Worm (Caenorhabditis elegans) whole organism, L3 larva: Measurements from ENCODE around the gene F52H2.3.

Source experiments
- ama-1 ChIP-seq: fragments of 150-350 bp; optimal IDR thresholded peaks from 2 replicates; lab custom pipeline; 2018
- ceh-28 ChIP-seq: fragments of 150-350 bp; optimal IDR thresholded peaks from 2 replicates; lab custom pipeline; 2014; ENCODE audit warnings: missing biosample characterization, missing genetic modification reagents, missing genetic modification characterization
- ceh-82 ChIP-seq: fragments of 150-350 bp; optimal IDR thresholded peaks from 2 replicates; lab custom pipeline; 2014; ENCODE audit warnings: missing biosample characterization, missing genetic modification characterization
- daf-12 ChIP-seq: fragments of 150-350 bp; optimal IDR thresholded peaks from 2 replicates; lab custom pipeline; 2014; ENCODE audit warnings: missing biosample characterization, missing genetic modification reagents, missing genetic modification characterization
- egl-27 ChIP-seq: sonication (generic microtip); optimal IDR thresholded peaks from 4 replicates; lab custom pipeline; 2017; ENCODE audit warnings: missing biosample characterization, missing genetic modification reagents, missing genetic modification characterization
- elt-1 ChIP-seq: fragments of 150-350 bp; optimal IDR thresholded peaks from 2 replicates; lab custom pipeline; 2014; ENCODE audit warnings: missing biosample characterization, missing genetic modification characterization
- elt-2 ChIP-seq: sonication (generic microtip); optimal IDR thresholded peaks from 2 replicates; lab custom pipeline; 2016; ENCODE audit warnings: missing genetic modification reagents, mild to moderate bottlenecking, missing genetic modification characterization, missing compliant biosample characterization
- elt-3 ChIP-seq, 3 experiments: fragments of 150-350 bp in 1 of 3; sonication (generic microtip) in 2 of 3; optimal IDR thresholded peaks; 2 replicates in 2 of 3; 4 replicates in 1 of 3; lab custom pipeline; 2014 to 2017; ENCODE audit warnings: missing biosample characterization in 3 of 3, missing genetic modification characterization in 3 of 3
- eor-1 ChIP-seq, 2 experiments: fragments of 150-350 bp; optimal IDR thresholded peaks; 2 replicates each; lab custom pipeline; 2014 to 2018; ENCODE audit warnings: missing biosample characterization in 2 of 2, missing genetic modification characterization in 2 of 2
- fkh-10 ChIP-seq: sonication (generic microtip); optimal IDR thresholded peaks from 2 replicates; lab custom pipeline; 2017; ENCODE audit warnings: missing biosample characterization, missing genetic modification reagents, missing genetic modification characterization
- fkh-2 ChIP-seq: fragments of 150-350 bp; optimal IDR thresholded peaks from 2 replicates; lab custom pipeline; 2014; ENCODE audit warnings: missing biosample characterization, missing genetic modification reagents, missing genetic modification characterization
- fos-1 ChIP-seq: fragments of 150-350 bp; optimal IDR thresholded peaks from 2 replicates; lab custom pipeline; 2014; ENCODE audit warnings: missing biosample characterization, missing genetic modification characterization
- hmg-11 ChIP-seq: sonication (generic microtip); optimal IDR thresholded peaks from 2 replicates; lab custom pipeline; 2016; ENCODE audit warnings: missing genetic modification characterization, missing compliant biosample characterization
- jun-1 ChIP-seq: fragments of 150-350 bp; optimal IDR thresholded peaks from 2 replicates; lab custom pipeline; 2014; ENCODE audit warnings: missing biosample characterization, missing genetic modification reagents, missing genetic modification characterization
- lsy-12 ChIP-seq: sonication (generic microtip); optimal IDR thresholded peaks from 2 replicates; lab custom pipeline; 2016; ENCODE audit warnings: mild to moderate bottlenecking, missing genetic modification characterization, missing compliant biosample characterization
- nhr-11 ChIP-seq: fragments of 150-350 bp; optimal IDR thresholded peaks from 2 replicates; lab custom pipeline; 2014; ENCODE audit warnings: missing biosample characterization, missing genetic modification characterization
- nhr-23 ChIP-seq: fragments of 150-350 bp; optimal IDR thresholded peaks from 2 replicates; lab custom pipeline; 2014; ENCODE audit warnings: missing biosample characterization, missing genetic modification reagents, missing genetic modification characterization
- nhr-25 ChIP-seq: sonication (generic microtip); optimal IDR thresholded peaks from 2 replicates; lab custom pipeline; 2017; ENCODE audit warnings: missing biosample characterization, missing genetic modification characterization
- nhr-43 ChIP-seq: sonication (generic microtip); optimal IDR thresholded peaks from 2 replicates; lab custom pipeline; 2016; ENCODE audit warnings: mild to moderate bottlenecking, missing genetic modification characterization, missing compliant biosample characterization; ENCODE audit not compliant: poor library complexity, severe bottlenecking
- nhr-67 ChIP-seq: fragments of 150-350 bp; optimal IDR thresholded peaks from 2 replicates; lab custom pipeline; 2014; ENCODE audit warnings: missing biosample characterization, missing genetic modification characterization
- nhr-76 ChIP-seq: fragments of 150-350 bp; sonication (generic microtip); optimal IDR thresholded peaks from 5 replicates; lab custom pipeline; 2014; ENCODE audit warnings: missing biosample characterization, missing genetic modification characterization
- pha-4 ChIP-seq: fragments of 150-350 bp; optimal IDR thresholded peaks from 2 replicates; lab custom pipeline; 2014; ENCODE audit warnings: missing biosample characterization, missing genetic modification reagents, missing genetic modification characterization
- pqm-1 ChIP-seq: fragments of 150-350 bp; optimal IDR thresholded peaks from 2 replicates; lab custom pipeline; 2017; ENCODE audit warnings: missing biosample characterization, missing genetic modification characterization, inconsistent platforms
- sea-2 ChIP-seq: fragments of 150-350 bp; sonication (generic microtip); optimal IDR thresholded peaks from 4 replicates; lab custom pipeline; 2014; ENCODE audit warnings: missing biosample characterization, missing genetic modification reagents, missing genetic modification characterization
- skn-1 ChIP-seq: fragments of 150-350 bp; optimal IDR thresholded peaks from 2 replicates; lab custom pipeline; 2014; ENCODE audit warnings: missing biosample characterization, missing genetic modification characterization
- tbx-2 ChIP-seq: sonication (generic microtip); optimal IDR thresholded peaks from 2 replicates; lab custom pipeline; 2016; ENCODE audit warnings: mild to moderate bottlenecking, missing genetic modification characterization, missing compliant biosample characterization
- unc-39 ChIP-seq: sonication (generic microtip); optimal IDR thresholded peaks from 4 replicates; lab custom pipeline; 2017; ENCODE audit warnings: missing biosample characterization, missing genetic modification characterization
- unc-62 ChIP-seq: fragments of 150-350 bp; sonication (generic microtip); optimal IDR thresholded peaks from 4 replicates; lab custom pipeline; 2014; ENCODE audit warnings: missing biosample characterization, missing genetic modification reagents, missing genetic modification characterization
- zag-1 ChIP-seq: fragments of 150-350 bp; optimal IDR thresholded peaks from 2 replicates; lab custom pipeline; 2014; ENCODE audit warnings: missing biosample characterization, missing genetic modification characterization
- ztf-11 ChIP-seq: fragments of 150-350 bp; optimal IDR thresholded peaks from 2 replicates; lab custom pipeline; 2014; ENCODE audit warnings: missing biosample characterization, missing genetic modification characterization

Gene F52H2.3

ce11 chrX:2541003-2541521 lies at the start of gene F52H2.3:
TSS of gene F52H2.3 (minus strand) at chrX:2541053.
- TF ChIP-seq unc-62 (GFP tag; lab: Kevin White, UChicago): no peak
- peak; percentile 84 for TF ChIP-seq elt-2 (tag; lab: Kevin White, UChicago)
- TF ChIP-seq pha-4: peak; percentile 79
- no peak for TF ChIP-seq jun-1
- peak; percentile 52 for TF ChIP-seq pqm-1 (tag; lab: Kevin White, UChicago)

DNA sequence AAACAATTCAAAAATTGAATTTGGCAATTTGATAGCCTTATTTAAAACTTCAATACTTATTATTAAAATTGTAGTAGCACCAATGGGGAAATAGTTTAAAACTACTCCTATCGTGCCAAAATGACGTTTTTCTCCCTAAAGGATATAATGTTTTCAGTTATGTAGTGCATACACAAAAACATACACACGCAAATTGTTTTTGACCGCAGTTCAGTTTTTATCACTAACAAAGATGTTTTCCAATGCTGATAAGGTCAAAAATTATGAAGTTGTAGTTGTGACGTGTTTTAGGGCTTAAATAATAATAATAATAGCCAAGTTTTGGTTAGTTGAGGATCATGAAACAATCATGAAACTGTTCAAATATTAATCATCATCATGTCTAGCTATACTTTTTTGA lies 49.2 kb upstream of the F52H2.3 start:
- TF ChIP-seq elt-2 (tag; lab: Kevin White, UChicago): peak; percentile 18
- no peak for TF ChIP-seq ceh-82 (tag; lab: Kevin White, UChicago)
- TF ChIP-seq ztf-11: no peak

DNA sequence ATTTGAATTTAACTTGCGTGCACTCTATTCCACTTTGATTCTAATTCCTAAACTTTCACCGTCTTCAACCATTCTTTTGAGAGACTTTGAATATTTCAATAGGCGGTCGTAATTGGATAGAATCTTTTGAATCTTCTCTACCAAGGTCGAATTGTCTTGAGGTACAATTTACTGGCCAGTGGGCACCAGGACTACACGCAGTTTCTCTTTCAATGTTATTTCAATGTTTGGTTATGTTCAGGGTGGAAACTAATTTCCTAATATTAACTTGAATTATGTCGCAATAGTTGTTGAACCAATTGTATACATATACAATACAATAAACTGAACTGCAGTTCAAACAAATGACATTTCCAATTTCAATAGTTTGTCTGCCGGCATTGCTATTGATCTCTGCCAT lies 47.2 kb upstream of the F52H2.3 start:
- TF ChIP-seq jun-1 (no peak), nhr-25 (tag; lab: Kevin White, UChicago) (peak; percentile 66)
- TF ChIP-seq, all 47 proteins: peak for 1

DNA sequence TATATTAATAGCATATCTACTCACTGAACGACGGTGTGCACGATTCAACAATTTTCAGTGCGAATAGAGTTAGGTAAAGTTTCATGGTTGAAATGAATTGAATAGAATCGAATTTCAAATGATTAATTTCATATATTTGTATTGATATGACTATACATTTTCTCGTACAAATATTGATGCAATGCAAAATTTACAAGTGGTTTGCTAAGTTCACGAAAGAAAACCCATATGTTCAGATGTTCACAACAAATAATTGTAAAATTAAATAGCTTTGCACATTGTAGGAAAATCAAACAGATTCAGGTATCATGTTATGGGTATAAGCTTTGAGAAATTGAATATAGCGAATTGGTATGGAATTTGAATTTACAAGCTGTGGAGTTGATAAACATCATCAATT lies 44.8 kb upstream of the F52H2.3 start, which contains the start of gene H01M10.2:
H01M10.2 (minus strand) TSS at position 101 of the 400 bp plus-strand sequence.
- TF ChIP-seq ama-1 (no peak), eor-1 (tag; optimal IDR thresholded peaks at IDR 0.05; lab: Kevin White, UChicago) (no peak), tbx-2 (tag; lab: Kevin White, UChicago) (no peak), fkh-2 (tag; lab: Kevin White, UChicago) (no peak), sea-2 (GFP tag; lab: Kevin White, UChicago) (no peak), elt-1 (tag; lab: Kevin White, UChicago) (no peak), nhr-11 (tag; lab: Kevin White, UChicago) (no peak), fkh-10 (GFP tag; lab: Kevin White, UChicago) (no peak), jun-1 (no peak), unc-62 (GFP tag; lab: Kevin White, UChicago) (no peak), lsy-12 (no peak), skn-1 (tag; lab: Kevin White, UChicago) (no peak), egl-27 (tag; lab: Kevin White, UChicago) (no peak), elt-2 (tag; lab: Kevin White, UChicago) (no peak), nhr-43 (tag; lab: Kevin White, UChicago) (no peak), nhr-23 (tag; lab: Kevin White, UChicago) (no peak), pqm-1 (tag; lab: Kevin White, UChicago) (no peak)

DNA sequence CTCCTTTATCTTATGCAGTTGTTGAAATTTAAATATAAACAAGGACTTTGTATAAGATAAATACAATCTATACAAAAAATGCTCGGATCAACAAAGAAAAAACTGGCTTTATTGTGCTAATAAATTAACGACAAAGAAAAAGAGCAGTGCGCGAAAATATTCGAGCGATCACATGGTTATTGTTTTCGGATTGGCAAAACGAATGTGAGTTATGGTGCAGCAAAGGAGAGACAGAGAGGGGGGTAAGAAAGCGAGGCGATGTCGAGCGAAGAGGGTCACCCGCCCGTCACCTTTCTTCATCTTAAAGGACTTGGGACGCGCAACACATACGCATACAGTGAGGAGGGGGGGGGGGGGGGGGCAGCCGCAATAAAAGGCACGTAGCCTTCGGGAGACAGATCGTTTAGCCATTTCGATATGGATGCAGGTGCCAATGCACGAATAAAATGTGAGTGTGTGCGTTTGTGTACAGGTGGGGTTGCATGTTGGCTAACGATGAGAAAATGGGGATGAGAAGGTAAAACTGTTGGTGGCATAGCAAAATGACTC lies 42.4 kb upstream of the F52H2.3 start:
- TF ChIP-seq nhr-11 (tag; lab: Kevin White, UChicago) (no peak), ama-1 (no peak), pha-4 (peak; percentile 16), fos-1 (tag; lab: Kevin White, UChicago) (no peak)
- TF ChIP-seq, all 47 proteins: peak for 1

ce11 chrX:2581828-2582589 lies 41.2 kb upstream of the F52H2.3 start:
- no peak for TF ChIP-seq ceh-28
- no peak for TF ChIP-seq zag-1 (tag; lab: Kevin White, UChicago)
- peak; percentile 35 for TF ChIP-seq hmg-11 (tag; lab: Kevin White, UChicago)
- no peak for TF ChIP-seq nhr-23 (tag; lab: Kevin White, UChicago)
- no peak for TF ChIP-seq nhr-76
- TF ChIP-seq daf-12: no peak
- TF ChIP-seq nhr-67 (tag; lab: Kevin White, UChicago): no peak
- no peak for TF ChIP-seq ama-1
- no peak for TF ChIP-seq unc-39 (tag; lab: Kevin White, UChicago)
- no peak for TF ChIP-seq elt-3 (tag; optimal IDR thresholded peaks at IDR 0.05; lab: Kevin White, UChicago)
- TF ChIP-seq nhr-25 (tag; lab: Kevin White, UChicago): peak; percentile 41
